Fruit fly (Drosophila melanogaster) whole organism, adult: ENCODE results near the gene CG14563.

Experiments used
- CG11617 ChIP-seq: fragments of 200-800 bp; sonication (Bioruptor generic); optimal IDR thresholded peaks from 2 replicates; lab custom pipeline; 2017; ENCODE audit warnings: mild to moderate bottlenecking, missing biosample characterization, missing genetic modification reagents, missing genetic modification characterization
- CG14711 ChIP-seq: fragments of 200-800 bp; sonication (Bioruptor generic); optimal IDR thresholded peaks from 2 replicates; lab custom pipeline; 2018; ENCODE audit warnings: missing biosample characterization, mild to moderate bottlenecking, missing genetic modification characterization, moderate library complexity
- CG1620 ChIP-seq: fragments of 200-800 bp; sonication (Bioruptor generic); optimal IDR thresholded peaks from 2 replicates; lab custom pipeline; 2016; ENCODE audit warnings: missing biosample characterization, missing genetic modification characterization
- CG33017 ChIP-seq: fragments of 200-800 bp; sonication (Bioruptor generic); optimal IDR thresholded peaks from 2 replicates; lab custom pipeline; 2018; ENCODE audit warnings: missing biosample characterization, mild to moderate bottlenecking, missing genetic modification characterization, moderate library complexity
- CG5204 ChIP-seq: fragments of 200-800 bp; sonication (Bioruptor generic); optimal IDR thresholded peaks from 2 replicates; lab custom pipeline; 2016; ENCODE audit warnings: missing biosample characterization, missing genetic modification characterization
- Clk ChIP-seq: fragments of 200-800 bp; sonication (Bioruptor generic); optimal IDR thresholded peaks from 2 replicates; lab custom pipeline; 2017; ENCODE audit warnings: missing biosample characterization, missing genetic modification characterization
- Hr96 ChIP-seq: fragments of 200-800 bp; sonication (Bioruptor generic); optimal IDR thresholded peaks from 2 replicates; lab custom pipeline; 2016; ENCODE audit warnings: missing biosample characterization, missing genetic modification characterization
- Mnt ChIP-seq: fragments of 200-800 bp; sonication (Bioruptor generic); optimal IDR thresholded peaks from 2 replicates; lab custom pipeline; 2016; ENCODE audit warnings: missing biosample characterization, mild to moderate bottlenecking, missing genetic modification characterization
- bab1 ChIP-seq: fragments of 200-800 bp; sonication (Bioruptor generic); optimal IDR thresholded peaks from 3 replicates; lab custom pipeline; 2019; ENCODE audit warnings: missing biosample characterization, mild to moderate bottlenecking, missing genetic modification characterization, moderate library complexity
- cic ChIP-seq: fragments of 200-800 bp; sonication (Bioruptor generic); optimal IDR thresholded peaks from 2 replicates; lab custom pipeline; 2017; ENCODE audit warnings: missing biosample characterization, mild to moderate bottlenecking, missing genetic modification characterization, moderate library complexity
- cnc ChIP-seq, 2 experiments: fragments of >200 bp; optimal IDR thresholded peaks; 2 replicates each; lab custom pipeline; 2017
- kay ChIP-seq: fragments of 200-800 bp; sonication (Bioruptor generic); peaks from one replicate; lab custom pipeline; 2016; ENCODE audit warnings: missing biosample characterization, missing genetic modification characterization, borderline replicate concordance
- pad ChIP-seq: fragments of 200-800 bp; sonication (Bioruptor generic); optimal IDR thresholded peaks from 3 replicates; lab custom pipeline; 2017; ENCODE audit warnings: missing biosample characterization, missing genetic modification characterization, mild to moderate bottlenecking, moderate library complexity, missing genetic modification reagents
- toe ChIP-seq: fragments of 200-800 bp; sonication (Bioruptor generic); optimal IDR thresholded peaks from 2 replicates; lab custom pipeline; 2016; ENCODE audit warnings: missing biosample characterization, missing genetic modification characterization

- no peak for TF ChIP-seq kay (GFP tag; lab: Kevin White, UChicago)
- no peak for TF ChIP-seq CG33017 (tag; lab: Kevin White, UChicago)
- no peak for TF ChIP-seq toe (GFP tag; lab: Kevin White, UChicago)
- no peak for TF ChIP-seq CG5204
- TF ChIP-seq CG14711 (tag; lab: Kevin White, UChicago): no peak
- no peak for TF ChIP-seq Hr96
- no peak for TF ChIP-seq Clk (GFP tag; lab: Kevin White, UChicago)
- no peak for TF ChIP-seq cnc (optimal IDR thresholded peaks at IDR 0.05; lab: Kevin White, UChicago)
- TF ChIP-seq bab1 (GFP tag; lab: Kevin White, UChicago): no peak
- no peak for TF ChIP-seq pad (GFP tag; lab: Kevin White, UChicago)
- no peak for TF ChIP-seq CG11617
- no peak for TF ChIP-seq CG1620 (GFP tag; lab: Kevin White, UChicago)
- no peak for TF ChIP-seq Mnt (GFP tag; lab: Kevin White, UChicago)
- TF ChIP-seq cic (GFP tag; lab: Kevin White, UChicago): no peak
These were observed 41.9 kb upstream of the CG14563 start for dm6 chr3L:21884058-21884457.
